Fruit fly (Drosophila melanogaster) whole organism, prepupa: ENCODE results near the gene CG1416.

ENCODE experiments used
- Blimp-1 ChIP-seq: fragments of 200-800 bp; sonication (Bioruptor generic); optimal IDR thresholded peaks from 3 replicates; lab custom pipeline; 2017; ENCODE audit warnings: missing biosample characterization, missing genetic modification characterization, mild to moderate bottlenecking, moderate library complexity, missing genetic modification reagents
- CG10631 ChIP-seq: fragments of 200-800 bp; sonication (Bioruptor generic); optimal IDR thresholded peaks from 2 replicates; lab custom pipeline; 2016; ENCODE audit warnings: missing biosample characterization, missing genetic modification characterization
- CG15336 ChIP-seq: fragments of 200-800 bp; sonication (Bioruptor generic); IDR thresholded peaks from 2 replicates; pipeline ENCODE4 v1.3.6; 2022; ENCODE audit warnings: missing biosample characterization, missing genetic modification characterization
- CG32006 ChIP-seq: fragments of 200-800 bp; sonication (Bioruptor generic); optimal IDR thresholded peaks from 3 replicates; lab custom pipeline; 2017; ENCODE audit warnings: missing biosample characterization, mild to moderate bottlenecking, missing genetic modification characterization
- CG3919 ChIP-seq: fragments of 200-800 bp; sonication (Bioruptor generic); optimal IDR thresholded peaks from 3 replicates; lab custom pipeline; 2016; ENCODE audit warnings: missing biosample characterization, missing genetic modification characterization
- CG6276 ChIP-seq: fragments of 200-800 bp; sonication (Bioruptor generic); optimal IDR thresholded peaks from 2 replicates; lab custom pipeline; 2017; ENCODE audit warnings: missing biosample characterization, mild to moderate bottlenecking, missing genetic modification characterization
- CG7368 ChIP-seq: fragments of 200-800 bp; sonication (Bioruptor generic); optimal IDR thresholded peaks from 3 replicates; lab custom pipeline; 2016; ENCODE audit warnings: missing biosample characterization, missing genetic modification characterization
- Ets21C ChIP-seq: fragments of 200-800 bp; sonication (Bioruptor generic); optimal IDR thresholded peaks from 3 replicates; lab custom pipeline; 2016; ENCODE audit warnings: missing biosample characterization, missing genetic modification characterization
- Gug ChIP-seq: fragments of 200-800 bp; sonication (Bioruptor generic); IDR thresholded peaks from 2 replicates; pipeline ENCODE4 v1.3.6; 2022; ENCODE audit warnings: missing biosample characterization, missing genetic modification characterization
- Hr39 ChIP-seq: fragments of 200-800 bp; sonication (Bioruptor generic); optimal IDR thresholded peaks from 2 replicates; lab custom pipeline; 2016; ENCODE audit warnings: missing biosample characterization, missing genetic modification characterization
- lz ChIP-seq: fragments of 200-800 bp; sonication (Bioruptor generic); optimal IDR thresholded peaks from 3 replicates; lab custom pipeline; 2016; ENCODE audit warnings: missing biosample characterization, missing genetic modification characterization
- net ChIP-seq: fragments of 200-800 bp; sonication (Bioruptor generic); optimal IDR thresholded peaks from 3 replicates; lab custom pipeline; 2016; ENCODE audit warnings: missing biosample characterization, missing genetic modification characterization
- pdm3 ChIP-seq: fragments of 200-800 bp; sonication (Bioruptor generic); optimal IDR thresholded peaks from 3 replicates; lab custom pipeline; 2016; ENCODE audit warnings: missing biosample characterization, missing genetic modification characterization

- TF ChIP-seq Gug (GFP tag; lab: Robert Waterston, UW) (no peak), CG3919 (GFP tag; lab: Kevin White, UChicago) (no peak), CG10631 (GFP tag; lab: Kevin White, UChicago) (no peak), pdm3 (GFP tag; lab: Kevin White, UChicago) (no peak), CG15336 (GFP tag; lab: Robert Waterston, UW) (no peak; the same call in 1 of the 2 replicates), Ets21C (no peak), CG6276 (GFP tag; lab: Kevin White, UChicago) (no peak), Hr39 (GFP tag; lab: Kevin White, UChicago) (no peak), Blimp-1 (GFP tag; lab: Kevin White, UChicago) (no peak), net (no peak), CG32006 (GFP tag; lab: Kevin White, UChicago) (no peak), CG7368 (GFP tag; lab: Kevin White, UChicago) (no peak), lz (GFP tag; lab: Kevin White, UChicago) (no peak)
These were observed 4.3 kb upstream of the CG1416 start for dm6 chr2L:21753448-21753908.
